Fruit fly (Drosophila melanogaster): ENCODE results near the gene CG7730.
A peak's percentile ranks its signal among the peaks of the same experiment; 100 is the strongest.

The CG7730 gene

dm6 chr3L:17007041-17007471 is 20.3 kb upstream of the CG7730 start (continued):
- TF ChIP-seq D (optimal IDR thresholded peaks at IDR 0.05) (no peak), D (GFP tag; optimal IDR thresholded peaks at IDR 0.05) (no peak), CG6854 (GFP tag; optimal IDR thresholded peaks at IDR 0.05) (peak; percentile 1), CG2116 (GFP tag; optimal IDR thresholded peaks at IDR 0.05) (no peak), row (GFP tag; IDR thresholded peaks at IDR 0.05) (peak; percentile 56), zfh1 (GFP tag; IDR thresholded peaks at IDR 0.05) (no peak), jigr1 (GFP tag; IDR thresholded peaks at IDR 0.05) (no peak), MESR4 (GFP tag; optimal IDR thresholded peaks at IDR 0.05) (no peak), scrt (GFP tag; optimal IDR thresholded peaks at IDR 0.05) (no peak), HLH4C (GFP tag; IDR thresholded peaks at IDR 0.05; ENCODE audit: partially characterized antibody) (no peak), CG4730 (GFP tag; IDR thresholded peaks at IDR 0.05) (no peak), cwo (GFP tag; optimal IDR thresholded peaks at IDR 0.05) (peak; percentile 85), zen2 (GFP tag; IDR thresholded peaks at IDR 0.05; ENCODE audit: partially characterized antibody) (no peak), da (GFP tag; optimal IDR thresholded peaks at IDR 0.05) (no peak), CG2120 (GFP tag; optimal IDR thresholded peaks at IDR 0.05) (peak; percentile 31), Bteb2 (GFP tag; optimal IDR thresholded peaks at IDR 0.05) (peak; percentile 23), CG10147 (GFP tag; optimal IDR thresholded peaks at IDR 0.05) (no peak), abd-A (tag; optimal IDR thresholded peaks at IDR 0.05) (no peak), MBD-R2 (GFP tag; IDR thresholded peaks at IDR 0.05) (no peak), CG18599 (GFP tag; optimal IDR thresholded peaks at IDR 0.05) (no peak), CG34224 (GFP tag; IDR thresholded peaks at IDR 0.05; ENCODE audit: partially characterized antibody) (no peak), insv (GFP tag; optimal IDR thresholded peaks at IDR 0.05) (no peak), Ets65A (GFP tag) (no peak), CG17385 (GFP tag; optimal IDR thresholded peaks at IDR 0.05) (no peak), Ada2b (GFP tag; IDR thresholded peaks at IDR 0.05) (0 out of 2 replicates have a peak, but pooled peaks have one; percentile 30), CG3065 (GFP tag; optimal IDR thresholded peaks at IDR 0.05) (no peak), slou (GFP tag; optimal IDR thresholded peaks at IDR 0.05) (no peak), CG34422 (GFP tag; IDR thresholded peaks at IDR 0.05) (no peak), CG6254 (GFP tag; optimal IDR thresholded peaks at IDR 0.05) (no peak), dimm (GFP tag; IDR thresholded peaks at IDR 0.05) (no peak), Atf3 (GFP tag; optimal IDR thresholded peaks at IDR 0.05) (no peak), h (optimal IDR thresholded peaks at IDR 0.05) (no peak), hbn (GFP tag; IDR thresholded peaks at IDR 0.05; ENCODE audit: partially characterized antibody) (no peak), az2 (GFP tag; optimal IDR thresholded peaks at IDR 0.05) (peak; percentile 3), CG6272 (GFP tag; IDR thresholded peaks at IDR 0.05) (no peak), gt (GFP tag; IDR thresholded peaks at IDR 0.05) (no peak), CG3726 (GFP tag; IDR thresholded peaks at IDR 0.05) (no peak), CG18619 (GFP tag; optimal IDR thresholded peaks at IDR 0.05) (peak; percentile 13), dati (GFP tag; IDR thresholded peaks at IDR 0.05) (no peak)

DNA sequence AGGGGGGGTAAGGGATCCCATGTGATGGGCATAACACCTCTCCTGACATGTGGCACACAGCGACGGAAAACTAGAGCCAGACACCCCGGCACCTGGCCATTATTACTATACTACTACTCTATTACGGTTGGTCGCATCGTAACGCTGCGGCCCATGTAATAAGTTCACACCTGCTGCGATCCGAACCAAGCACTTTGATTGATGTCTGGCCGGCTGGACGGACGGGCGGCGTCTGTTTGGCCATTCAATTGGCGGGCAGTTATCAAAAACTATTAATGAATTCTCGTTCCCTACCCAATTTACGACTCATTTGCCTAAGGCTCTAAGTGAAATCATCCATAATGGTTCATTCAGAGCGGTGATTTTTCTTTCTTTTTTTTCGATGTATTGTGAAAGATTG is 19.8 kb upstream of the CG7730 start:
- no peak for TF ChIP-seq pnt (GFP tag; optimal IDR thresholded peaks at IDR 0.05)
- TF ChIP-seq lab (GFP tag; optimal IDR thresholded peaks at IDR 0.05): peak; percentile 62
- TF ChIP-seq Med (GFP tag): peak; percentile 50
- no peak for TF ChIP-seq tna (GFP tag; IDR thresholded peaks at IDR 0.05; ENCODE audit: partially characterized antibody)
- no peak for TF ChIP-seq Dad (GFP tag; optimal IDR thresholded peaks at IDR 0.05)
- TF ChIP-seq cwo (GFP tag; optimal IDR thresholded peaks at IDR 0.05): peak; percentile 42
- TF ChIP-seq cato (GFP tag; optimal IDR thresholded peaks at IDR 0.05; ENCODE audit: borderline replicate concordance): no peak
- no peak for TF ChIP-seq rib (GFP tag; IDR thresholded peaks at IDR 0.05)
- no peak for TF ChIP-seq ham (GFP tag; IDR thresholded peaks at IDR 0.05)
- TF ChIP-seq Dbx (GFP tag; IDR thresholded peaks at IDR 0.05): no peak
- peak in 1 of 2 experiments; percentile 8 for TF ChIP-seq Pdp1 (GFP tag; optimal IDR thresholded peaks at IDR 0.05)
- no peak for TF ChIP-seq Doc2 (GFP tag; IDR thresholded peaks at IDR 0.05)
- TF ChIP-seq btn (GFP tag; optimal IDR thresholded peaks at IDR 0.05): no peak
- 0 out of 3 replicates have a peak, but pooled peaks have one; percentile 2 for TF ChIP-seq CG6175 (GFP tag; IDR thresholded peaks at IDR 0.05)
- TF ChIP-seq chinmo (GFP tag; IDR thresholded peaks at IDR 0.05; ENCODE audit: partially characterized antibody): 0 out of 4 replicates have a peak, but pooled peaks have one; percentile 29
